Worm (Caenorhabditis elegans): ENCODE data around the gene acs-2.

acs-2 gene

ce11 chrV:15567344-15567804 is at the start of gene acs-2:
Gene acs-2 (plus strand): TSS chrV:15567394.
- TF ChIP-seq flt-1 (GFP tag; IDR thresholded peaks at IDR 0.05): no peak
- no peak for TF ChIP-seq F13C5.2 (tag; optimal IDR thresholded peaks at IDR 0.05)
- no peak for TF ChIP-seq scrt-1 (GFP tag; IDR thresholded peaks at IDR 0.05)

- TF ChIP-seq sea-1 (GFP tag; conservative IDR thresholded peaks at IDR 0.05) (no peak), tra-4 (tag; optimal IDR thresholded peaks at IDR 0.05) (no peak), B0310.2 (tag; optimal IDR thresholded peaks at IDR 0.05) (no peak)
Measured at ce11 chrV:15517413-15517812, 49.8 kb upstream of the acs-2 start, which contains the start of gene F21A3.3. Gene F21A3.3 (plus strand): TSS chrV:15517713.

- no peak for TF ChIP-seq ceh-13 (GFP tag; optimal IDR thresholded peaks at IDR 0.05)
- TF ChIP-seq tbx-37 (GFP tag; conservative IDR thresholded peaks at IDR 0.05): no peak
- TF ChIP-seq tra-4 (tag; optimal IDR thresholded peaks at IDR 0.05): no peak
- TF ChIP-seq aly-1 (tag; optimal IDR thresholded peaks at IDR 0.05): no peak
- TF ChIP-seq ceh-36 (tag; optimal IDR thresholded peaks at IDR 0.05): no peak
Measured at ce11 chrV:15519845-15520244, 47.3 kb upstream of the acs-2 start.

- TF ChIP-seq B0310.2 (tag; optimal IDR thresholded peaks at IDR 0.05) (no peak), tbx-11 (GFP tag; IDR thresholded peaks at IDR 0.05) (no peak), pes-1 (GFP tag; IDR thresholded peaks at IDR 0.05) (no peak), tra-4 (tag; optimal IDR thresholded peaks at IDR 0.05) (no peak), hmg-4 (GFP tag; optimal IDR thresholded peaks at IDR 0.05) (no peak)
Measured at ce11 chrV:15520398-15520797, 46.8 kb upstream of the acs-2 start.

ce11 chrV:15521920-15522319 is 45.3 kb upstream of the acs-2 start, which contains the start of gene lgc-31:
Gene lgc-31 (minus strand): TSS chrV:15522020.
- TF ChIP-seq scrt-1 (GFP tag; IDR thresholded peaks at IDR 0.05): no peak
- no peak for TF ChIP-seq ets-7 (tag; optimal IDR thresholded peaks at IDR 0.05)
- no peak for TF ChIP-seq sea-1 (GFP tag; conservative IDR thresholded peaks at IDR 0.05)
- no peak for TF ChIP-seq hnd-1 (tag; optimal IDR thresholded peaks at IDR 0.05)
- no peak for TF ChIP-seq tbx-37 (GFP tag; conservative IDR thresholded peaks at IDR 0.05)

ce11 chrV:15529069-15529468 is 38.1 kb upstream of the acs-2 start, which contains the start of gene srh-276:
Gene srh-276 (plus strand): TSS chrV:15529369.
- TF ChIP-seq ceh-36 (tag; optimal IDR thresholded peaks at IDR 0.05): no peak
- TF ChIP-seq ceh-13 (GFP tag; optimal IDR thresholded peaks at IDR 0.05): no peak
- no peak for TF ChIP-seq hnd-1 (tag; optimal IDR thresholded peaks at IDR 0.05)
- no peak for TF ChIP-seq tbx-37 (GFP tag; conservative IDR thresholded peaks at IDR 0.05)
- TF ChIP-seq hmbx-1 (tag; optimal IDR thresholded peaks at IDR 0.05): no peak
- TF ChIP-seq F13C5.2 (tag; optimal IDR thresholded peaks at IDR 0.05): no peak
- no peak for TF ChIP-seq hmg-4 (GFP tag; optimal IDR thresholded peaks at IDR 0.05)

- TF ChIP-seq flt-1 (GFP tag; IDR thresholded peaks at IDR 0.05) (no peak), tbx-37 (GFP tag; conservative IDR thresholded peaks at IDR 0.05) (no peak), hnd-1 (tag; optimal IDR thresholded peaks at IDR 0.05) (no peak)
Measured at ce11 chrV:15533096-15533495, 34.1 kb upstream of the acs-2 start, which contains the start of gene F21A3.11. Gene F21A3.11 (minus strand): TSS chrV:15533212.

ce11 chrV:15533864-15534263 is 33.3 kb upstream of the acs-2 start, which contains the start of gene F21A3.2:
Gene F21A3.2 (minus strand): TSS chrV:15533964.
- TF ChIP-seq hmbx-1 (tag; optimal IDR thresholded peaks at IDR 0.05) (no peak), B0310.2 (tag; optimal IDR thresholded peaks at IDR 0.05) (no peak), aly-1 (tag; optimal IDR thresholded peaks at IDR 0.05) (no peak), tbx-37 (GFP tag; conservative IDR thresholded peaks at IDR 0.05) (no peak), hnd-1 (tag; optimal IDR thresholded peaks at IDR 0.05) (no peak), pes-1 (GFP tag; IDR thresholded peaks at IDR 0.05) (no peak), ceh-36 (tag; optimal IDR thresholded peaks at IDR 0.05) (no peak), ets-7 (tag; optimal IDR thresholded peaks at IDR 0.05) (no peak), scrt-1 (GFP tag; IDR thresholded peaks at IDR 0.05) (no peak), flt-1 (GFP tag; IDR thresholded peaks at IDR 0.05) (no peak), hmg-4 (GFP tag; optimal IDR thresholded peaks at IDR 0.05) (no peak), tra-4 (tag; optimal IDR thresholded peaks at IDR 0.05) (no peak), sea-1 (GFP tag; conservative IDR thresholded peaks at IDR 0.05) (no peak), tbx-11 (GFP tag; IDR thresholded peaks at IDR 0.05) (no peak), F13C5.2 (tag; optimal IDR thresholded peaks at IDR 0.05) (no peak), ceh-13 (GFP tag; optimal IDR thresholded peaks at IDR 0.05) (no peak), ama-1 (optimal IDR thresholded peaks at IDR 0.05) (no peak)

ce11 chrV:15536320-15536719 is 30.9 kb upstream of the acs-2 start, which contains the start of gene F21A3.4:
Gene F21A3.4 (plus strand): TSS chrV:15536620.
- no peak for TF ChIP-seq hnd-1 (tag; optimal IDR thresholded peaks at IDR 0.05)
- no peak for TF ChIP-seq hmg-4 (GFP tag; optimal IDR thresholded peaks at IDR 0.05)
- TF ChIP-seq scrt-1 (GFP tag; IDR thresholded peaks at IDR 0.05): no peak
- no peak for TF ChIP-seq pes-1 (GFP tag; IDR thresholded peaks at IDR 0.05)
- TF ChIP-seq tra-4 (tag; optimal IDR thresholded peaks at IDR 0.05): no peak
- no peak for TF ChIP-seq hmbx-1 (tag; optimal IDR thresholded peaks at IDR 0.05)
- TF ChIP-seq ets-7 (tag; optimal IDR thresholded peaks at IDR 0.05): no peak
- no peak for TF ChIP-seq sea-1 (GFP tag; conservative IDR thresholded peaks at IDR 0.05)
- TF ChIP-seq F13C5.2 (tag; optimal IDR thresholded peaks at IDR 0.05): no peak
- TF ChIP-seq aly-1 (tag; optimal IDR thresholded peaks at IDR 0.05): no peak
- TF ChIP-seq ceh-13 (GFP tag; optimal IDR thresholded peaks at IDR 0.05): no peak
- TF ChIP-seq flt-1 (GFP tag; IDR thresholded peaks at IDR 0.05): no peak
- TF ChIP-seq tbx-37 (GFP tag; conservative IDR thresholded peaks at IDR 0.05): no peak
- TF ChIP-seq ceh-36 (tag; optimal IDR thresholded peaks at IDR 0.05): no peak
- no peak for TF ChIP-seq tbx-11 (GFP tag; IDR thresholded peaks at IDR 0.05)
